Worm (Caenorhabditis elegans): ENCODE measurements around the gene dtmk-1.

dtmk-1 gene

DNA sequence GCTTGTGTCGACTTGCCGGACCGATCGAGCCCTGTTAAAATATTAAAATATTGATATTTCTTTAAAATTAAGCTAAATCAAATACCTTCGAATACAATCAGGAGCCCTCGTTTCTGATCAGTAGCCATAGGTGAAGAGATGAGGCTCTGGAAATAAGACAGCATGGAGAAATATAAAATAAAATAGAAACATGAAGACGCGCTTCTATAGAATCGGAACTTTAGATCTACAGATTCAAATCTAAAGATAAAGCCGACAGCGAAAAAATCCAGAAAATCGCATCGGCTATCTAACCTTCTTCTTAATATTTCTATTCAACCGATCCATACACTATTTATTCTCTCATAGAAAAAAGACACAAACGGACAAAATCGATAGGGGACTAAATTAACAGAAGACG, at the start of gene dtmk-1:
TSS of gene dtmk-1 (minus strand) at position 146 of the 400 bp plus-strand sequence.
- TF ChIP-seq Y75B8A.6 (GFP tag; IDR thresholded peaks at IDR 0.05) (no peak), lin-38 (GFP tag; IDR thresholded peaks at IDR 0.05) (peak; percentile 33; the same call in 1 of the 2 replicates), nhr-25 (tag; optimal IDR thresholded peaks at IDR 0.05; ENCODE audit: borderline replicate concordance, insufficient read depth) (peak; percentile 5), nhr-41 (GFP tag; IDR thresholded peaks at IDR 0.05) (no peak), ama-1 (optimal IDR thresholded peaks at IDR 0.05) (peak; percentile 32), cey-2 (tag; optimal IDR thresholded peaks at IDR 0.05; ENCODE audit: borderline replicate concordance, insufficient read depth) (no peak), egl-43 (GFP tag; IDR thresholded peaks at IDR 0.05) (no peak), ZK337.2 (GFP tag; IDR thresholded peaks at IDR 0.05) (no peak), pqm-1 (tag; optimal IDR thresholded peaks at IDR 0.05) (no peak), Y105C5A.15 (GFP tag; IDR thresholded peaks at IDR 0.05) (no peak), ZK546.5 (tag; optimal IDR thresholded peaks at IDR 0.05) (no peak), F26F4.8 (GFP tag; conservative IDR thresholded peaks at IDR 0.05) (no peak), zfp-3 (GFP tag; conservative IDR thresholded peaks at IDR 0.05) (0 out of 2 replicates have a peak, but pooled peaks have one; percentile 9), daf-8 (GFP tag; IDR thresholded peaks at IDR 0.05) (no peak), mxl-2 (GFP tag; conservative IDR thresholded peaks at IDR 0.05) (no peak), mes-2 (tag; optimal IDR thresholded peaks at IDR 0.05; ENCODE audit: poor library complexity, severe bottlenecking) (no peak), pha-4 (GFP tag; IDR thresholded peaks at IDR 0.05) (0 out of 2 replicates have a peak, but pooled peaks have one; percentile 10), pha-4 (tag; optimal IDR thresholded peaks at IDR 0.05) (no peak), zfp-2 (tag; optimal IDR thresholded peaks at IDR 0.05) (no peak), dpl-1 (GFP tag; optimal IDR thresholded peaks at IDR 0.05) (no peak), lin-13 (GFP tag; optimal IDR thresholded peaks at IDR 0.05) (peak; percentile 12), mxl-3 (GFP tag; optimal IDR thresholded peaks at IDR 0.05) (no peak), spr-3 (GFP tag; optimal IDR thresholded peaks at IDR 0.05) (no peak), saeg-2 (GFP tag; IDR thresholded peaks at IDR 0.05) (no peak), gei-8 (GFP tag; optimal IDR thresholded peaks at IDR 0.05) (no peak), nhr-48 (tag; optimal IDR thresholded peaks at IDR 0.05) (no peak), hmg-1.1 (GFP tag; IDR thresholded peaks at IDR 0.05) (no peak)

DNA sequence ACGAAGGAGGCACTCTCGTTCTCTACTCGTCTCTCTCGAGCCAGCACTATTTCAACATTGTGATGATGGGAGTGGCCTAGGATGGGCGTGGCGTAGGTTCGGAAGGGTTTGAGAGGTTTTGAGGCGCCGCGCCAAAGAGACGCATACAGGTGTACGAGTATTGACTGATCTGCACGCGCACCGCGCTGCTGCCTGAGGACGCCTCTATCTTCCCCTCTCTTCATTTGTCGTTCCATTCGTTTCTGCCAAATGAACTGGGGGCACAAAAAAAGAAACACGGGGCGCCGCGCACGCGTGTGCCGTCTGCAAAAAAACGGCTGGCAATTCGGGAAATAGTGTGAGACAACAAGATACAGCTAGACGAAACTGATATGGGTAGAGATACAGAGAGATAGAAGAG, 49.1 kb upstream of the dtmk-1 start, which contains the start of gene lec-2:
TSS of gene lec-2 (minus strand) at position 171 of the 400 bp plus-strand sequence.
- TF ChIP-seq spr-3 (GFP tag; optimal IDR thresholded peaks at IDR 0.05), result peak; percentile 7
- no peak for TF ChIP-seq tag-97 (GFP tag; IDR thresholded peaks at IDR 0.05)
- TF ChIP-seq tra-1 (GFP tag; IDR thresholded peaks at IDR 0.05), result 0 out of 2 replicates have a peak, but pooled peaks have one; percentile 43
- TF ChIP-seq F49E8.2 (tag; optimal IDR thresholded peaks at IDR 0.05; ENCODE audit: borderline replicate concordance), result no peak
- peak; percentile 55 for TF ChIP-seq hlh-11 (tag; optimal IDR thresholded peaks at IDR 0.05)
- peak; percentile 54; the same call in 1 of the 2 replicates for TF ChIP-seq egl-43 (GFP tag; IDR thresholded peaks at IDR 0.05)
- no peak for TF ChIP-seq nhr-102 (tag; optimal IDR thresholded peaks at IDR 0.05)
- 0 out of 2 replicates have a peak, but pooled peaks have one; percentile 14 for TF ChIP-seq D1046.2 (GFP tag; IDR thresholded peaks at IDR 0.05)
- no peak for TF ChIP-seq pqm-1 (tag; optimal IDR thresholded peaks at IDR 0.05)
- TF ChIP-seq gei-8 (GFP tag; optimal IDR thresholded peaks at IDR 0.05), result peak; percentile 65
- peak; percentile 29 to 80 for TF ChIP-seq mdl-1 (tag; optimal IDR thresholded peaks at IDR 0.05)
- TF ChIP-seq zfp-2 (tag; optimal IDR thresholded peaks at IDR 0.05), result no peak
- TF ChIP-seq dmd-8 (GFP tag; IDR thresholded peaks at IDR 0.05), result 0 out of 2 replicates have a peak, but pooled peaks have one; percentile 21
- TF ChIP-seq nhr-77 (tag; optimal IDR thresholded peaks at IDR 0.05), result no peak
- peak; percentile 51 for TF ChIP-seq rbr-2 (tag; optimal IDR thresholded peaks at IDR 0.05)
- TF ChIP-seq snpc-4 (tag; optimal IDR thresholded peaks at IDR 0.05), result no peak
- TF ChIP-seq set-16 (GFP tag; IDR thresholded peaks at IDR 0.05), result peak; percentile 63
- TF ChIP-seq mxl-3 (GFP tag; optimal IDR thresholded peaks at IDR 0.05), result peak; percentile 91
- peak; percentile 55 for TF ChIP-seq hlh-30 (tag; optimal IDR thresholded peaks at IDR 0.05; ENCODE audit: insufficient read depth)
- no peak for TF ChIP-seq lin-39 (tag; optimal IDR thresholded peaks at IDR 0.05)
- peak; percentile 65 for TF ChIP-seq nhr-11 (tag; optimal IDR thresholded peaks at IDR 0.05)
- 0 out of 2 replicates have a peak, but pooled peaks have one; percentile 34 for TF ChIP-seq ceh-20 (GFP tag; IDR thresholded peaks at IDR 0.05)
- peak; percentile 15 for TF ChIP-seq egl-27 (tag; optimal IDR thresholded peaks at IDR 0.05)
- TF ChIP-seq nhr-48 (tag; optimal IDR thresholded peaks at IDR 0.05), result peak; percentile 41
- no peak for TF ChIP-seq fos-1 (tag; optimal IDR thresholded peaks at IDR 0.05)
- TF ChIP-seq daf-12 (tag; optimal IDR thresholded peaks at IDR 0.05), result no peak
- 0 out of 2 replicates have a peak, but pooled peaks have one; percentile 22 for TF ChIP-seq php-3 (GFP tag; IDR thresholded peaks at IDR 0.05)
- TF ChIP-seq lin-29 (GFP tag; IDR thresholded peaks at IDR 0.05), result no peak
- peak; percentile 77 for TF ChIP-seq hmg-1.1 (GFP tag; IDR thresholded peaks at IDR 0.05)
- peak; percentile 56 for TF ChIP-seq dmd-6 (GFP tag; IDR thresholded peaks at IDR 0.05)

Data from whole organism, L4 larva.